Worm (Caenorhabditis elegans) whole organism, L2 larva: Measurements from ENCODE around the gene F32D8.8.

Experiments
- aly-2 ChIP-seq: fragments of 150-350 bp; optimal IDR thresholded peaks from 2 replicates; lab custom pipeline; 2014; ENCODE audit warnings: missing biosample characterization, missing genetic modification characterization
- ama-1 ChIP-seq: fragments of 150-350 bp; optimal IDR thresholded peaks from 2 replicates; lab custom pipeline; 2018; ENCODE audit warnings: inconsistent platforms
- blmp-1 ChIP-seq: sonication (generic microtip); optimal IDR thresholded peaks from 2 replicates; lab custom pipeline; 2017; ENCODE audit warnings: missing genetic modification characterization, mild to moderate bottlenecking, missing compliant biosample characterization, antibody characterized with exemption, moderate library complexity; ENCODE audit not compliant: insufficient read depth
- ceh-82 ChIP-seq: fragments of 150-350 bp; optimal IDR thresholded peaks from 2 replicates; lab custom pipeline; 2014; ENCODE audit warnings: missing biosample characterization, missing genetic modification characterization
- elt-1 ChIP-seq: fragments of 150-350 bp; optimal IDR thresholded peaks from 2 replicates; lab custom pipeline; 2014; ENCODE audit warnings: missing biosample characterization, missing genetic modification characterization
- lin-13 ChIP-seq: fragments of 150-350 bp; optimal IDR thresholded peaks from 2 replicates; lab custom pipeline; 2014; ENCODE audit warnings: missing biosample characterization, missing genetic modification reagents, missing genetic modification characterization
- lin-39 ChIP-seq: fragments of 150-350 bp; optimal IDR thresholded peaks from 2 replicates; lab custom pipeline; 2014; ENCODE audit warnings: missing biosample characterization, missing genetic modification reagents, missing genetic modification characterization
- lsy-2 ChIP-seq, 2 experiments: fragments of 150-350 bp in 1 of 2; sonication (generic microtip) in 1 of 2; optimal IDR thresholded peaks; 2 replicates each; lab custom pipeline; 2014 to 2017; ENCODE audit warnings: missing biosample characterization in 2 of 2, missing genetic modification characterization in 2 of 2
- nhr-129 ChIP-seq: fragments of 150-350 bp; optimal IDR thresholded peaks from 2 replicates; lab custom pipeline; 2014; ENCODE audit warnings: missing biosample characterization, missing genetic modification characterization
- nhr-25 ChIP-seq: fragments of 150-350 bp; sonication (generic microtip); optimal IDR thresholded peaks from 3 replicates; lab custom pipeline; 2014; ENCODE audit warnings: missing biosample characterization, missing genetic modification characterization
- nhr-6 ChIP-seq: fragments of 150-350 bp; optimal IDR thresholded peaks from 2 replicates; lab custom pipeline; 2014; ENCODE audit warnings: missing biosample characterization, missing genetic modification characterization
- skn-1 ChIP-seq: sonication (generic microtip); optimal IDR thresholded peaks from 2 replicates; lab custom pipeline; 2017; ENCODE audit warnings: missing biosample characterization, missing genetic modification characterization
- zag-1 ChIP-seq: fragments of 150-350 bp; optimal IDR thresholded peaks from 2 replicates; lab custom pipeline; 2014; ENCODE audit warnings: missing biosample characterization, missing genetic modification characterization
- ztf-11 ChIP-seq: sonication (generic microtip); optimal IDR thresholded peaks from 2 replicates; lab custom pipeline; 2017; ENCODE audit warnings: missing biosample characterization, missing genetic modification characterization

ce11 chrV:10855363-10855762 is 47.2 kb downstream of the F32D8.8 start:
- no peak for TF ChIP-seq aly-2
- no peak for TF ChIP-seq ztf-11 (tag; lab: Kevin White, UChicago)
- TF ChIP-seq skn-1 (tag; lab: Kevin White, UChicago) = no peak
- TF ChIP-seq nhr-6 (tag; lab: Kevin White, UChicago) = no peak
- no peak for TF ChIP-seq lsy-2 (tag; optimal IDR thresholded peaks at IDR 0.05; lab: Kevin White, UChicago)
- TF ChIP-seq blmp-1 = no peak
- TF ChIP-seq zag-1 (tag; lab: Kevin White, UChicago) = no peak
- no peak for TF ChIP-seq lin-39 (tag; lab: Kevin White, UChicago)
- TF ChIP-seq nhr-129 (tag; lab: Kevin White, UChicago) = peak; percentile 15
- no peak for TF ChIP-seq nhr-25
- no peak for TF ChIP-seq elt-1 (tag; lab: Kevin White, UChicago)
- TF ChIP-seq ama-1 (lab: Kevin White, UChicago) = no peak
- TF ChIP-seq ceh-82 = no peak
- no peak for TF ChIP-seq lin-13 (GFP tag; lab: Kevin White, UChicago)
